Worm (Caenorhabditis elegans): Measurements from ENCODE around the gene oig-8.

DNA sequence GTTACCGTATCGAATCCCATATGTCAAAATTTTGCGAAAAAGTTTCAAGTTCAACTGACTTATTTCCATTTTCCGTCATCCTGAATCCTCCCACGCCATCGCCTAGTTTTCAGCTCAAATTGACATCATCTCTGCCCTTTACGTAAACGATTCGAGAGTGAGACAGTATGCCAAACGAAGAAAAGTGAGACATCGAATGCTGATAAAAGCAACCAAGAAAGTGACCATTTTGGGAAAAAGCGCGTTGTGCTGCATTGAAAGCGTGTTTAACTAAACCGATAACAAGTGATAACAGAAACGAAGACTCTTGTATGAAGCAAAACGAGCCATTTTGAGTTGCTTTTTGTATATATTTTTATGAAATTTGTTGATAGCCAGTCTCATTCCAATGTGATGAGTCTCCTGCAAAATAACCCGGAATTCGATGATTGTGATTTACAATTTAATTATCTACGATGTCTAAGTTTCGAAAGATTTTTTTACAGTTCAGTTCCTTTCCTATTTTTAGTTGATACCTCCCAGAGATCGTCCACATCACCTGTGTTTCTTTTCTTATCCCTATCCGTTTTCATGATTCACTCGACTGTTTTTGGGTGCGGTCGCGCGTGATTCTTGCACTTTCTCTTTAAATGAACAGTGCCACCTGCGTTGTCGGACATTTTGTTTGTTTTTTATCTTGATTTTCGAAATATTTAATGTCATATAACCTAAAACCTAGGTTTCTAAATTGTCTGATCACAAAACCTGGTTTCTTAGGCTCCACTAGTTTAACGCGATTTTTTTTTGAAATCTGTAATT is 33.5 kb downstream of the oig-8 start:
- TF ChIP-seq egl-27 (tag; optimal IDR thresholded peaks at IDR 0.05) (no peak), ztf-4 (tag; optimal IDR thresholded peaks at IDR 0.05) (no peak), lsy-2 (tag; optimal IDR thresholded peaks at IDR 0.05) (no peak), nhr-237 (tag; optimal IDR thresholded peaks at IDR 0.05) (no peak), mdl-1 (tag; optimal IDR thresholded peaks at IDR 0.05) (no peak), ztf-1 (GFP tag; conservative IDR thresholded peaks at IDR 0.05) (no peak), zag-1 (tag; optimal IDR thresholded peaks at IDR 0.05) (no peak), unc-55 (GFP tag; optimal IDR thresholded peaks at IDR 0.05) (no peak), sma-3 (GFP tag; optimal IDR thresholded peaks at IDR 0.05) (no peak), nhr-12 (tag; optimal IDR thresholded peaks at IDR 0.05) (no peak), F13H6.1 (tag; optimal IDR thresholded peaks at IDR 0.05) (peak; percentile 67), ama-1 (optimal IDR thresholded peaks at IDR 0.05) (no peak), skn-1 (tag; optimal IDR thresholded peaks at IDR 0.05) (no peak)
